Worm (Caenorhabditis elegans) whole organism, dauer: ENCODE measurements around the gene comt-4.

ENCODE experiments used
- unc-62 ChIP-seq: sonication (generic microtip); optimal IDR thresholded peaks from 2 replicates; lab custom pipeline; 2017; ENCODE audit warnings: missing biosample characterization, missing genetic modification reagents, missing genetic modification characterization

Gene comt-4

DNA sequence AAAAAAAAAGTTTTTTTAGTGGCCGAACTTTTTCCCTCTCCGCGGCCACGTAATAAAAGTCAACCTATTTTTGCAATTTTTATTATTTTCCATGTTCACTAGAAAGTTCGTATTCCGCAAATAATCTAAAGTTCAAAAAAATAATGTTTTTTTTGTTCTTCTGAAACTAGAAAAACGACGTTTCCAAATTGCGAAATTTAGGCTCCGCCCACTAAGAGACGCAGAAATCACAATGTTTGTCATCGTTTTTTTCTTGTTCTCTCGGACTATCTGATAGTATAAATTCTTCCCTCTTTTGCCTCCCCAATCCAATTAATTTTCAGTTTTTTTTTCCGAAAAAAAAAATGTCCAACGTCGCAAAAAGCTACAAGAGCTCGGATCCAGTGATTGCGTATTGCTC, 7.3 kb upstream of the comt-4 start, which contains the start of gene comt-3:
TSS of gene comt-3 (plus strand) at position 214 of the 400 bp plus-strand sequence.
- no peak for TF ChIP-seq unc-62 (GFP tag; lab: Kevin White, UChicago)

DNA sequence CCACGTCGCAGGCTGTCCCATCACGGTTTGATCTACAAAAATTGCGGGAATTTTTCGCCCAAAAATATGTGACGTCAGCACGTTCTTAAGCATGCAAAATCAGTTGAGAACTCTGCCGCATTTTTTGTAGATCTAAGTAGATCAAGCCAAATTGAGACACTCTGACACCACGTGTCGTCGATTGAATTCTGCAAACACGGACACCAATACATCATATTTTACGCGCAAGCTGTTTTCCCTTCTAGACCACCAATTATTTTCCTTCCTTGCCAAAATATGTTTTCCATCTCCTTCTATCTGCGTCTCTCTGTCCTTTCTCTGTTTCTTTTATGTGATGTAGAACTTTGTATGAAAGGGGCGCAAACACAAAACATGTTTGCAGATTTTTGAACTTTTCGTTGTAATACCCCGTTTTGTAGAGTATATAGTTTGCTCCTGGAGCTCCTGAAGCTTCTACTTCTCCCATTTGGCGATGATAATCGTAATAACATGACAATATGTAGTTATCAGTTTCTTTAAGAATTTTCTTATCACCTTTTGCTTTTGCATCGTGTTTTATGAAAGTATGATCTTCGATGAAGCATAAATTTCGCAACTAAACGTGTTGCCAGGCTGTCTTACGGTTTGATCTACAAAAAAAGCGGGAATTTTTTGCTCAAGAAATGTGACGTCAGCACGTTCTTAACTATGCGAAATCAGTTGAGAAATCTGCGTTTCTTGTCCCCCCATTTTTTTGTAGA, 6.0 kb upstream of the comt-4 start:
- TF ChIP-seq unc-62 (GFP tag; lab: Kevin White, UChicago) = no peak

DNA sequence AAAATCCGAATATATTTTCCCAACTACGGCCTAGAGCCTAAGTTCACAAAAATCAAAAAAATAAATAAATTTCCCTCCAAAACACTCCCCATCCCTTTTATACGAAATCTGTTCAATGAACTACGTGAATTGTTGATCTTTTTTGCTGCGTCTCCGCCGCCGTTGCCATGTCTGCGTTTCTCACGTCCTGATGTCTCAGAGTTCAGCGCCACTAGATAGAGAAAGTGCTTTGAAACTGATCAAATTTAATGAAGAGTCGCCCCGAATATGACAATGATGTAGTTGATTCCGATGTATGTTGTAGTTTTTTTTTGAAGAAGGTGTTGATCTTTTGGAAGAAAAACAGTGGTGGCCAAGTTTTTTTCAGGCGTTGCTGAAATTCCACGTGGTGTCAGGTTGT, 4.3 kb upstream of the comt-4 start:
- no peak for TF ChIP-seq unc-62 (GFP tag; lab: Kevin White, UChicago)

DNA sequence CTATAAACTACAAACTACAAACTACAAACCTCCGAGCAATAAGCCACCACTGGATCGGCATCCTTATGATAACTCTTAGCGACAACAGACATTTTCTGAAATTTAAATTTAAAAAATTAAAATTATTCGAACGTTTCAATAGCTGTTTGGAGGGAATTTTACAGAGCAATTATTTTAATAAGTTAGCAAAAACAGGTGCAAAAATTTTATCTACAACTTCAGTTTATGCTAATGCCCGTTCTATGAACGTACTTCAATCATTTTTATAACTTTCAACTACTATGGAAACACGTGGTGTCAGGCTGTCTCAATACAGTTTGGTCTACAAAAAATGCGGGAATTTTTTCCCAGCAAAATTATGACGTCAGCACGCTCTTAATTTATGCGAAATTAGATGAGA, 3.5 kb upstream of the comt-4 start, which contains the start of gene comt-5:
TSS of gene comt-5 (minus strand) at position 101 of the 400 bp plus-strand sequence.
- TF ChIP-seq unc-62 (GFP tag; lab: Kevin White, UChicago) = no peak

DNA sequence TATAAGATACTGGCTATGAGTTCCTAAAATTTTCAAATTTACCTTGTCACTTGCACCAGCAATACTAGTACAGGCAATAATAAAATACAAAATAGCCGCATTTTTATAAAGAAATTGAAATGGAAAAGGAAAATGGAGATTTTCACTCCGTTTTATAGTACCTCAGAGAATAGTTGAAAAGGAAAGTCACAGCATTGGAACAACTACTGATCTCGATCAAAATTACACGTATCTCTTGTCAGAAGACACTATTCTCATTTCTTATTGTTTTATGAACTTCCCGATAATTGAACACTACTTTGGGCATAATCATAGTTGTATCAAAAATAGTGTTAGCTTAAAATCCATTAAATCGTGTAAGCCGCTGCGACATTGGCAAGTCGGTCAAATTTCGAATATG, 1.5 kb upstream of the comt-4 start, which contains the start of gene Y40B10A.11:
TSS of gene Y40B10A.11 (minus strand) at position 101 of the 400 bp plus-strand sequence.
- TF ChIP-seq unc-62 (GFP tag; lab: Kevin White, UChicago) = no peak

ce11 chrV:2050790-2051189, 805 bp upstream of the comt-4 start:
- TF ChIP-seq unc-62 (GFP tag; lab: Kevin White, UChicago) = no peak

DNA sequence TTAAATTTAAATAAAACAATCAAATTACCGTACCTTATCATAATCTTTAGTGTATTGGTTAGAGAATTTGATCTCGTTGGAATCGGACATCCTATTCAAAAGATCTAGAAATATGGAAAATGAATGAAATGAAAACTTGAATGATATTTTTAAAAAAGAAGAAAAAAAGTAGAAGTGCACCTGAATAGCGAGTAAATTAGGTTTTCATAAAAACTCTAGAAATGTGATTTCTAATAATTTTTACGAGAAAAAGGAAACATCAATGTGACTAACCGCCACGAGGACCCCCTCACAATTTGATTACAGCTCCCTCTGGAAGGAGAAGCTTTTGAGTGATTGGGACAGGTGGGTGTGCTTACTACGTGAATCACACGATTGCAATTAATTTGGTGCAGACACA, 4.0 kb downstream of the comt-4 start, which contains the start of gene Y40B10A.5:
TSS of gene Y40B10A.5 (minus strand) at position 101 of the 400 bp plus-strand sequence.
- TF ChIP-seq unc-62 (GFP tag; lab: Kevin White, UChicago) = no peak

ce11 chrV:2035545-2035944, 14.4 kb downstream of the comt-4 start, which contains the start of gene srab-23:
Gene srab-23, minus strand, starts transcription at chrV:2035645.
- TF ChIP-seq unc-62 (GFP tag; lab: Kevin White, UChicago) = no peak

- TF ChIP-seq unc-62 (GFP tag; lab: Kevin White, UChicago) = no peak
These were observed 18.5 kb downstream of the comt-4 start, which contains the start of gene hil-6 for ce11 chrV:2031454-2031853. Gene hil-6, minus strand, starts transcription at chrV:2031554.

ce11 chrV:2030661-2031060, 19.3 kb downstream of the comt-4 start:
- no peak for TF ChIP-seq unc-62 (GFP tag; lab: Kevin White, UChicago)

DNA sequence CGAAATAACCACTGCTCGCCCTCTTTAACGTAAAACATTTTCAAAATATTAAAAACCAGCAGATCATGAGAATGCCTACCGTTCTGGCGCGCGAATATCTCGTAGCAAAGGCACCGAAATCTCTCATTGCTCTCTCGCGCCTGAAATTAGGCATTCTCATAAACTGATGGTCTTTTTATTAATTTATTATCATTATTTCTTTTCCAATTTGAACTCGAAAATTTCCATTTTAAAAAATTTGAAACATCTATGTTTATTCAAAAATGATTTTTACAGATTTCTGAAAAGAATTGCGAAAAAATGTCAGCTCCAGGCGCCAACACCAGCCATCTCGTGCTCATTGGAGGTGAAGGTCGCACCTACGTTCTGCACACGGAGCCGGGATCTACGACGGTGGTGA, 20.1 kb downstream of the comt-4 start, which contains the start of gene F59A7.12:
TSS of gene F59A7.12 (plus strand) at position 301 of the 400 bp plus-strand sequence.
- no peak for TF ChIP-seq unc-62 (GFP tag; lab: Kevin White, UChicago)

DNA sequence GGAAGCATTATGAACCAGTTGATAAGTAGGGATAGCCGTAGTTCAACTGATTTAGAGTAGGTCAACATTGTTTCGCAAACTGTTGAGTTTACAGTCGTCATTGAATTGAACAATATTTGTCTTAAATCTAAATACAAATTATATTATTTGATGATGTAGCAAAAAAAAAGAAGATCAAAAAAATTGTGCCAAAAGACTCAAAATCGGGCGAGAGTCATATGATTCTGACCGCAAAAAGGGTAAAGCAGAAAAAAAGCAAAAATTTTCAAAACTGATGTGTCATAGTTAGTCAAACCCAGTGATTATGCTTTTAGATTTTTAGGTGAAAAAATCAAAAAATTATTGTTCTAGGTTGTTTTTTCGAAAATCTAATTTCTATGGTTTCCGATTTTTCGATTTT, 22.2 kb downstream of the comt-4 start, which contains the start of gene srab-13:
TSS of gene srab-13 (minus strand) at position 101 of the 400 bp plus-strand sequence.
- no peak for TF ChIP-seq unc-62 (GFP tag; lab: Kevin White, UChicago)

DNA sequence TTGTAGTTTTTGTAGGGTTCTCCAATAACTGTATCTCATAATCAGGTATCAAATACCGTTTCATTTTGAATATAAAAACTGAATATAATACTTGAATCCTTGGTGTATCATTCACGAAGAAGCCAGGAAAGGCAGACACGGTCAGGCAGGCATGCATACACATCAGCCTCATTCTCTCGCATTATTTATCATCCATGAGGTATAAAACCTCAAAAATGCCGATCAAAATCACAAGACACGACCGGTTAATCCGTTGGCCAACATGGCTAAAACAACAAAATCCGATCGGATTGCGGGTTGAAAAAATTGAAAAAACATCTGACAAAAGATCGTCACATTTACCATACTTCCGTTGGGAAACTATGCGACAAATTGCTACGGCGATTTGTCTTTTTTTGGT, 27.6 kb downstream of the comt-4 start, which contains the start of gene F59A7.5:
TSS of gene F59A7.5 (plus strand) at position 301 of the 400 bp plus-strand sequence.
- no peak for TF ChIP-seq unc-62 (GFP tag; lab: Kevin White, UChicago)

DNA sequence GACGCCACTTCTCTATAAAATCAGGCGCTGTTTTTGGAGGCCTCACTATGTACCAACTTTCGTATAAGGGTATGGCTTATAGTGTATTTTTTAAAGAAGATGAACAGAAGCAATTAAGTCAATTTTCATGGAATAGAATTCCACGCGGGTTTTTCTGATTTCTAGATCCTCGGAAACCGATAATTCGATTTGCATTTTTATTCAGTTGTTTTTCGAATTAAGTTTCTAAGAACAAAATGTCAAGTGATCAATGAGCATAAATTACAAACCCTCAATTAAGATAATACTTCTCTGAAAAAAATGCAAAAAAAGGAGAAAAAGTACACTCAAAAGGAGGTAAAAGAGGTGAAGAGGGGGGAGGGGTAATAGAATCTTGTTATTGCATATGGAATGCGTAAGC, 28.7 kb downstream of the comt-4 start:
- TF ChIP-seq unc-62 (GFP tag; lab: Kevin White, UChicago) = no peak

DNA sequence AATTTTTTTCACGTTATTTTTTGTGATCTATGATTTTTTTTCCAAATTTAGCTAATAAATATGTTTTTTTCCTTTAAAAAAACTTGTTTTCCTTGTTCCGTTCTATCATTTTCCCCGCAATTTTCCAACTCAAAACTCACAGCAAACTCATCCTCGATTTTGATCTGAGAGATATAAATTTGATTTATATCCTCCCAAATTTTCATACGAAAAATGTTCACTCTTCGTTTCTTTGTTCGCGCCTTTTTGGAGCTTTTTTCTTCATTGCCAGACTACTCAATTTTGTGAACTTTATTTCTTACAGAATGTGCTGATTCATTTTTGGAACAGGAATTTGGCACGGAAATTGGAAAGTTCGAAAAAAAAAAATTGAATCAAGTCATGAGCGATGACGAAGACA, 31.3 kb downstream of the comt-4 start, which contains the start of gene F59A7.14:
TSS of gene F59A7.14 (plus strand) at position 301 of the 400 bp plus-strand sequence.
- no peak for TF ChIP-seq unc-62 (GFP tag; lab: Kevin White, UChicago)

DNA sequence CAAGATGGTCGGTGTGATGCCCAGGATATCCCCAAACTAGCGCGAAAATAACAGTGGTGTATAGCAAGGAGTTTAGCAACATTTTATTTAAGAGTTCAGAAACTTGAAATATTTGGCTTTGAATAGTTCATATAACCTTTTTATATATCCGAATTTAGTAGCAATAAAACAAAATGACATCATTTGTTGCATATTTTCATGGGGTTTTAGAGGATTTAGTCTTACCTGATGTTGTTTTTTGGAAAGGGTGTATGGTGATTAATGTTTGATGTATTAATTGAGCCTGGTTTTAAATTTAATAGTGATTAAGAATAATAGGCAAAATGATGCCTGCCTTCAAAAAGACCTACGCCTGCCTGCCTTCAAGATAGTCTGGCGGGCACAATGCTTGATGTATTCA, 33.6 kb downstream of the comt-4 start, which contains the start of gene F59A7.2:
TSS of gene F59A7.2 (minus strand) at position 101 of the 400 bp plus-strand sequence.
- no peak for TF ChIP-seq unc-62 (GFP tag; lab: Kevin White, UChicago)
